Worm (Caenorhabditis elegans) whole organism, L3 larva: ENCODE data around the gene Y39G8B.2.

Experiments used
- lin-39 ChIP-seq: fragments of 150-350 bp; optimal IDR thresholded peaks from 2 replicates; lab custom pipeline; 2018; ENCODE audit warnings: missing biosample characterization, missing genetic modification reagents, missing genetic modification characterization
- zag-1 ChIP-seq: fragments of 150-350 bp; optimal IDR thresholded peaks from 2 replicates; lab custom pipeline; 2014; ENCODE audit warnings: missing biosample characterization, missing genetic modification characterization

- TF ChIP-seq lin-39 (tag; lab: Kevin White, UChicago) (no peak), zag-1 (tag; lab: Kevin White, UChicago) (no peak)
These were observed 27.9 kb upstream of the Y39G8B.2 start for ce11 chrII:14003821-14004430.
